Worm (Caenorhabditis elegans): Measurements from ENCODE around the gene F09B9.4.
"Not testable (repeated sequence)": the region's sequence is repeated elsewhere in the genome, so short reads cannot be mapped to it uniquely, and the experiment has no call there.

Gene F09B9.4

DNA sequence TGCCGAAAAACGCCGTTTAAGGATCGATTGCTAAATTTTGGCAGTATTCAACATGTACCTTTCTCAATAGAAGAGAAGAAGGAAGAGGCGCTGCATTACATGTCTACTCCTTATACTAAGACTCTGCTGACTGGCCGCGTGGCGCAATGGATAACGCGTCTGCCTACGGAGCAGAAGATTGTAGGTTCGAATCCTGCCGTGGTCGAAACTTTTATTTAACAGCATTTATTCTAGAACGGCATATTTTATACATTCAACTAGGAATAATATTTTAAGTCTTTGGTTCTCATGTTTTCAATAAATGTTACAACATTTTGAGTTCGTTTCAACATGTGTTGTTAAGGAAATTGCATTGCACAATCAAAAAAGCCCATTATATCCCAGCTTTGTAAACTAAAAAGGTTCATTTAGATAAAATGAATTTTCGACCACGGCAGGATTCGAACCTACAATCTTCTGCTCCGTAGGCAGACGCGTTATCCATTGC is 27.8 kb upstream of the F09B9.4 start:
- TF ChIP-seq crh-2 (tag; optimal IDR thresholded peaks at IDR 0.05) (peak; percentile 74), egl-27 (tag; optimal IDR thresholded peaks at IDR 0.05) (peak; percentile 54), F13H6.1 (tag; optimal IDR thresholded peaks at IDR 0.05) (peak; percentile 53), lin-13 (GFP tag; optimal IDR thresholded peaks at IDR 0.05) (peak; percentile 62), lsy-2 (tag; optimal IDR thresholded peaks at IDR 0.05) (peak in 1 of 2 experiments; percentile 37), nhr-129 (tag; optimal IDR thresholded peaks at IDR 0.05) (peak; percentile 54), nhr-21 (tag; optimal IDR thresholded peaks at IDR 0.05) (peak; percentile 59), unc-55 (GFP tag; optimal IDR thresholded peaks at IDR 0.05) (peak; percentile 76), nhr-11 (tag; optimal IDR thresholded peaks at IDR 0.05) (peak; percentile 19), ztf-4 (tag; optimal IDR thresholded peaks at IDR 0.05) (peak; percentile 14), C34F6.9 (tag; optimal IDR thresholded peaks at IDR 0.05) (peak; percentile 31), sem-4 (tag; optimal IDR thresholded peaks at IDR 0.05) (peak; percentile 32), fos-1 (tag; optimal IDR thresholded peaks at IDR 0.05) (peak; percentile 54), sma-9 (GFP tag; optimal IDR thresholded peaks at IDR 0.05) (peak; percentile 79), sma-3 (GFP tag; optimal IDR thresholded peaks at IDR 0.05) (peak; percentile 60)
- not testable (repeated sequence) for TF ChIP-seq sma-9 (tag; optimal IDR thresholded peaks at IDR 0.05)

DNA sequence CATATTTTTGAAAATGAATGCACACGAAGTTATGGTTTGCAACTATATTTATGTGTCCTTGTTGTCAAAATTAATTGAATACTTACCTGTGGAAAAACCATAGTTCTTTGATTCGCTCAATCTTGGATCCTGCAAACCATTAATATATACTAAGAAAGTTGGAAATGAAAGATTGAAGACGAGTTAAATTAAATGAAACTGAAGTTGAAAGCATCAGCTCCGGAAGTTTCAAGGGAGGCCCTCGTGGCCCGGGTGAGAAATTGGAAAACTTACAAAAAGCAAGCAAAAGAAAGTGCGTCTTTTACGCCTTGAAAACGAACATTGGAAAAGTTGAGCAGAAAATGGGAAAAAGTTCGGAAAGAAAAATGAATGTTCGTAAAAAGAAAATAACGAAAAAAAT is 27.3 kb upstream of the F09B9.4 start, which contains the start of gene unc-58:
Gene unc-58, minus strand, starts transcription at position 101 of the 400 bp plus-strand sequence.
- TF ChIP-seq lin-39 (tag; optimal IDR thresholded peaks at IDR 0.05) = no peak
- TF ChIP-seq nhr-12 (tag; optimal IDR thresholded peaks at IDR 0.05) = no peak
- no peak for TF ChIP-seq skn-1 (tag; optimal IDR thresholded peaks at IDR 0.05)
- no peak for TF ChIP-seq egl-27 (tag; optimal IDR thresholded peaks at IDR 0.05)
- TF ChIP-seq nhr-21 (tag; optimal IDR thresholded peaks at IDR 0.05) = no peak
- TF ChIP-seq sem-4 (tag; optimal IDR thresholded peaks at IDR 0.05) = no peak
- no peak for TF ChIP-seq nhr-11 (tag; optimal IDR thresholded peaks at IDR 0.05)
- no peak for TF ChIP-seq ceh-82 (tag; optimal IDR thresholded peaks at IDR 0.05)
- no peak for TF ChIP-seq nhr-129 (tag; optimal IDR thresholded peaks at IDR 0.05)
- TF ChIP-seq ztf-4 (tag; optimal IDR thresholded peaks at IDR 0.05) = no peak
- no peak for TF ChIP-seq lin-11 (tag; optimal IDR thresholded peaks at IDR 0.05)
- no peak for TF ChIP-seq ama-1 (optimal IDR thresholded peaks at IDR 0.05)
- TF ChIP-seq ztf-1 (GFP tag; conservative IDR thresholded peaks at IDR 0.05) = no peak
- TF ChIP-seq mbf-1 (tag; optimal IDR thresholded peaks at IDR 0.05) = no peak
- no peak for TF ChIP-seq nhr-237 (tag; optimal IDR thresholded peaks at IDR 0.05)
- no peak for TF ChIP-seq lsy-2 (tag; optimal IDR thresholded peaks at IDR 0.05)
- TF ChIP-seq gmeb-1 (tag; optimal IDR thresholded peaks at IDR 0.05) = no peak
- no peak for TF ChIP-seq crh-2 (tag; optimal IDR thresholded peaks at IDR 0.05)

DNA sequence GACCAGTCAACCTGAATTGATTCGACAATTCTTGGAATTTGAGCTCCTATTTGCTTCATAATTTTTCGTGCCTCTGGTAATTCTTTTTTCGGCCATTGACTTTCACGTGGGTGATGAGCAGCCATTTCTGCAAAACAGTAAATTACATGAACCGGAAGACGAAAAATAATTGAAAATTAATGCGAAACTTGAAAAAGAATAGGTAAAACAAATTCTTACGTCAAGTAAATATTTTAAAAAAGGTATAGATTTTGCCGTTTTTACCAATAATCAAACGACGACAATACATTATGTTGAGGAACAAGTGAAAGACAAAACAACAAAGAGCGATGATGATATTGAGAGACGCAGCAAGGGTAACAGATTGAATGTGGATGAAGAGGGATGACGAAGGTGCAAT is 21.9 kb upstream of the F09B9.4 start, which contains the start of gene moc-1:
Gene moc-1, minus strand, starts transcription at position 127 of the 400 bp plus-strand sequence.
- no peak for TF ChIP-seq crh-2 (tag; optimal IDR thresholded peaks at IDR 0.05)

DNA sequence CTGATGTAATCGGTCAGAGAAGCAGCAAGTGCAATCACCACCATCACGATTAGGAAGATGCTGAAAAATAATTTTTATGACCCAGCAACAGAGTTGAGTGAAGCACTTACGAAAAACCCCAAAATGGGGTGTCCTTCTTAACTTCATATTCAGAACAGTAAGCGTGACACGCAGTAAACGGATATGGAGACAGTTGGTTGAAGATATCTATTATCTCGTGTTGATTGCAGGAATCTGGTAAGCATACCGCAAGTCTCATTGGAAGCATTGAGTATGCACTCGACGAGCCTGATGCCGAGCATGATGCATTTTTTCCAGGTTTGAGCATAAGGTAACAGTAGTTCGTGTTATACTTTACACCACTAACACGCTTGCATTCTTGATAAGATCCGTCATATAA is 19.2 kb upstream of the F09B9.4 start:
- no peak for TF ChIP-seq lin-13 (GFP tag; optimal IDR thresholded peaks at IDR 0.05)
- TF ChIP-seq mbf-1 (tag; optimal IDR thresholded peaks at IDR 0.05) = no peak
- no peak for TF ChIP-seq nhr-11 (tag; optimal IDR thresholded peaks at IDR 0.05)
- TF ChIP-seq snpc-4 (tag; optimal IDR thresholded peaks at IDR 0.05) = no peak
- TF ChIP-seq elt-1 (tag; optimal IDR thresholded peaks at IDR 0.05) = no peak
- no peak for TF ChIP-seq Y55F3AM.14 (GFP tag; optimal IDR thresholded peaks at IDR 0.05)
- TF ChIP-seq dmd-4 (tag; optimal IDR thresholded peaks at IDR 0.05) = no peak
- no peak for TF ChIP-seq unc-55 (GFP tag; optimal IDR thresholded peaks at IDR 0.05)
- no peak for TF ChIP-seq nhr-77 (tag; optimal IDR thresholded peaks at IDR 0.05)
- no peak for TF ChIP-seq sma-3 (GFP tag; optimal IDR thresholded peaks at IDR 0.05)
- TF ChIP-seq fos-1 (tag; optimal IDR thresholded peaks at IDR 0.05) = no peak
- TF ChIP-seq gmeb-1 (tag; optimal IDR thresholded peaks at IDR 0.05) = no peak
- TF ChIP-seq nhr-21 (tag; optimal IDR thresholded peaks at IDR 0.05) = no peak
- no peak for TF ChIP-seq F13H6.1 (tag; optimal IDR thresholded peaks at IDR 0.05)
- TF ChIP-seq R02D3.7 (tag; optimal IDR thresholded peaks at IDR 0.05) = no peak
- no peak for TF ChIP-seq unc-39 (tag; optimal IDR thresholded peaks at IDR 0.05)
- no peak for TF ChIP-seq peb-1 (tag; optimal IDR thresholded peaks at IDR 0.05)
- TF ChIP-seq nhr-23 (tag; optimal IDR thresholded peaks at IDR 0.05) = no peak
- no peak for TF ChIP-seq nhr-25 (tag; optimal IDR thresholded peaks at IDR 0.05)

Data from whole organism, L2 larva.